Worm (Caenorhabditis elegans) whole organism, early embryonic: ENCODE measurements around the gene C34F6.9.

Experiments
- B0310.2 ChIP-seq: sonication (generic microtip); optimal IDR thresholded peaks from 2 replicates; lab custom pipeline; 2016; ENCODE audit warnings: mild to moderate bottlenecking, missing genetic modification characterization, missing compliant biosample characterization
- F13C5.2 ChIP-seq: sonication (generic microtip); optimal IDR thresholded peaks from 2 replicates; lab custom pipeline; 2017; ENCODE audit warnings: mild to moderate bottlenecking, missing genetic modification characterization, inconsistent platforms, missing compliant biosample characterization
- aly-1 ChIP-seq: sonication (generic microtip); optimal IDR thresholded peaks from 2 replicates; lab custom pipeline; 2016; ENCODE audit warnings: missing genetic modification characterization, missing compliant biosample characterization
- ama-1 ChIP-seq: fragments of 150-350 bp; optimal IDR thresholded peaks from 2 replicates; lab custom pipeline; 2014
- ceh-36 ChIP-seq: sonication (generic microtip); optimal IDR thresholded peaks from 2 replicates; lab custom pipeline; 2016; ENCODE audit warnings: missing genetic modification characterization, inconsistent platforms, missing compliant biosample characterization
- ets-7 ChIP-seq: sonication (generic microtip); optimal IDR thresholded peaks from 2 replicates; lab custom pipeline; 2016; ENCODE audit warnings: missing genotype, missing genetic modification characterization, missing compliant biosample characterization
- flt-1 ChIP-seq: fragments of 200-800 bp; sonication (Bioruptor generic); IDR thresholded peaks from 2 replicates; pipeline ENCODE4 v1.3.6; 2022; ENCODE audit warnings: missing genetic modification characterization, missing compliant biosample characterization
- hmbx-1 ChIP-seq: sonication (generic microtip); optimal IDR thresholded peaks from 2 replicates; lab custom pipeline; 2016; ENCODE audit warnings: mild to moderate bottlenecking, missing genetic modification characterization, missing compliant biosample characterization
- hmg-4 ChIP-seq: fragments of 200-800 bp; sonication (Bioruptor generic); optimal IDR thresholded peaks from 2 replicates; lab custom pipeline; 2018; ENCODE audit warnings: mild to moderate bottlenecking, missing genetic modification characterization, missing compliant biosample characterization
- hnd-1 ChIP-seq: sonication (generic microtip); optimal IDR thresholded peaks from 2 replicates; lab custom pipeline; 2016; ENCODE audit warnings: missing genetic modification characterization, missing compliant biosample characterization
- pes-1 ChIP-seq: fragments of 200-800 bp; sonication (Bioruptor generic); IDR thresholded peaks from 2 replicates; pipeline ENCODE4 v1.3.6; 2022; ENCODE audit warnings: missing genetic modification reagents, missing genetic modification characterization, missing compliant biosample characterization
- scrt-1 ChIP-seq: fragments of 200-800 bp; sonication (Bioruptor generic); IDR thresholded peaks from 2 replicates; pipeline ENCODE4 v1.3.6; 2022; ENCODE audit warnings: missing genetic modification characterization, missing compliant biosample characterization
- sea-1 ChIP-seq: fragments of 200-800 bp; sonication (Bioruptor generic); conservative IDR thresholded peaks from 2 replicates; pipeline ENCODE4 v1.3.6; 2022; ENCODE audit warnings: missing genetic modification characterization, missing compliant biosample characterization
- tra-4 ChIP-seq: sonication (generic microtip); optimal IDR thresholded peaks from 2 replicates; lab custom pipeline; 2017; ENCODE audit warnings: missing genetic modification characterization, missing compliant biosample characterization

DNA sequence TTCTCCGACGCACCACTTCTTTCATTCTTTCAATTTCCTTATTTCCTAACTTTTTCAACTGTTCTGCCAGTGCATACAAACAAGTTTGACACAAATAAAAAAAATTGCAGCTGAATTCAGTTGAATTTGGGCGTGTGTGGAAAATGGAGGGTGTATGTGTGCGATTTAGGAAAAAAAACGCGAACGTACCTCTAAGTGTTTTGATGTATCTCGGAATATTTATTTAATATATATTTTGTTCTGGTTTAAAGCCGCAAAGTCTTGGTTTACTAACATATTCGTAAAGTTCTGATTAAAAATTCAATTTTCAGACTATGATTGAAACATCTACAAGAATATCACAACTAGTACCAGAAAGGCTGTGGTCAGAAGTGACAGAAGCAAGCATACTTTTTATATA is 36.9 kb downstream of the C34F6.9 start, which contains the start of gene gnrr-7:
- TF ChIP-seq hnd-1 (no peak), ama-1 (no peak), sea-1 (GFP tag; lab: Robert Waterston, UW) (no peak), flt-1 (GFP tag; lab: Robert Waterston, UW) (no peak), ets-7 (no peak), pes-1 (no peak), hmbx-1 (tag; lab: Kevin White, UChicago) (no peak), tra-4 (tag; lab: Kevin White, UChicago) (no peak), B0310.2 (tag; lab: Kevin White, UChicago) (no peak), F13C5.2 (no peak), aly-1 (tag; lab: Kevin White, UChicago) (no peak), scrt-1 (GFP tag; lab: Robert Waterston, UW) (no peak), ceh-36 (no peak), hmg-4 (GFP tag; lab: Kevin White, UChicago) (no peak)
